Fruit fly (Drosophila melanogaster) S2 (cell line): Measurements from ENCODE around the gene MED10.

Experiments used
- CG8478 ChIP-seq: fragments of >200 bp; optimal IDR thresholded peaks from 2 replicates; lab custom pipeline; 2018
- CTCF ChIP-seq, 2 experiments: fragments of >200 bp; optimal IDR thresholded peaks; 2 replicates each; lab custom pipeline; 2018

DNA sequence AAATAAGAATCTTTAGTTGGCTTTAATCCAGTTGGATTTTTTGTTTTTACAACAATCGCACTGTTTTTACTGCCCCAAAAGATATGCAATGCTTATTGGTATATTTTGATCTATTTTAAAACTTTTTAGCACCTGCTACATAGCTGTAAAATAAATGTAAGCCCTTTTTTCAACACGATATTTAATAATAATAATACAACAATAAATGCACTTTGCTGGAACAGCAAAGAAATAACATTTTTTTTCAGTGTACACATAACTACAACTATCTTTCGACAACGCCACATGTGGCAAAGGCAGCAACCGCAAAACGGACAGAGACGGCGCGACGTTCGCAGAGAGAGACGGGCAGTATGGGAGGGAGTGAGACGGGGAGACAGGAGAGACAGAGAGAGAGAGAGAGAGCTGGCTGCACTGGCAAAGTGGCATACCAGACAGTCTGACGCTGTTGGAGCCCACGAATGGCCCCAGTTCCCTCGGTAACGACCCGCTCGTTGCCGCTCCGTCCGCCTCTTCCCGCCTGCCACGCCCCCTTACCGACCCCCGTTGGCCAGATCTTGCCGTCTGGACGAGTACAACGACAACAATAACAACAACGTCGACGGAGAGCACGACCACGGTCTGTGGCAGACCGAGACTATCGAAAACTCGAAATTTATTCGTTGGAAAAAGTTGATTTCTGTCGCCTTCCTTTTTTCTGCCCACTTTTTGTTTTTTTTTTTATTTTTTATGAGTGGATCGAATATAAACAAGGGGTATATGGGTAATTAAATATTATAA lies 20.5 kb upstream of the MED10 start:
- TF ChIP-seq CTCF (optimal IDR thresholded peaks at IDR 0.05; lab: Kevin White, UChicago) (no peak), CG8478 (lab: Kevin White, UChicago) (no peak)
